Fruit fly (Drosophila melanogaster) whole organism, prepupa: ENCODE data around the gene Swip-1.

Source experiments
- CG16779 ChIP-seq: fragments of 200-800 bp; sonication (Bioruptor generic); optimal IDR thresholded peaks from 3 replicates; lab custom pipeline; 2017; ENCODE audit warnings: missing biosample characterization, mild to moderate bottlenecking, missing genetic modification characterization
- CG32006 ChIP-seq: fragments of 200-800 bp; sonication (Bioruptor generic); optimal IDR thresholded peaks from 3 replicates; lab custom pipeline; 2017; ENCODE audit warnings: missing biosample characterization, mild to moderate bottlenecking, missing genetic modification characterization
- CG8319 ChIP-seq: fragments of 200-800 bp; sonication (Bioruptor generic); optimal IDR thresholded peaks from 3 replicates; lab custom pipeline; 2016; ENCODE audit warnings: missing biosample characterization, missing genetic modification characterization
- CG9139 ChIP-seq: fragments of 200-800 bp; sonication (Bioruptor generic); optimal IDR thresholded peaks from 3 replicates; lab custom pipeline; 2017; ENCODE audit warnings: missing biosample characterization, mild to moderate bottlenecking, missing genetic modification characterization
- Gug ChIP-seq: fragments of 200-800 bp; sonication (Bioruptor generic); IDR thresholded peaks from 2 replicates; pipeline ENCODE4 v1.3.6; 2022; ENCODE audit warnings: missing biosample characterization, missing genetic modification characterization
- Hr4 ChIP-seq: fragments of 200-800 bp; sonication (Bioruptor generic); optimal IDR thresholded peaks from 3 replicates; lab custom pipeline; 2016; ENCODE audit warnings: missing biosample characterization, missing genetic modification characterization
- Lpt ChIP-seq: fragments of 200-800 bp; sonication (Bioruptor generic); optimal IDR thresholded peaks from 3 replicates; lab custom pipeline; 2016; ENCODE audit warnings: missing biosample characterization, missing genetic modification characterization
- svp ChIP-seq: fragments of 200-800 bp; sonication (Bioruptor generic); peaks from one replicate; lab custom pipeline; 2016; ENCODE audit warnings: missing biosample characterization, missing genetic modification characterization

dm6 chr2L:18966844-18967243, 20.2 kb downstream of the Swip-1 start:
- TF ChIP-seq CG9139 (GFP tag; lab: Kevin White, UChicago) (no peak), Lpt (GFP tag; lab: Kevin White, UChicago) (no peak), CG16779 (tag; lab: Kevin White, UChicago) (no peak), Hr4 (peak; percentile 39), CG32006 (GFP tag; lab: Kevin White, UChicago) (no peak), svp (GFP tag; lab: Kevin White, UChicago) (peak; percentile 70), Gug (no peak), CG8319 (GFP tag; lab: Kevin White, UChicago) (no peak)
